Fruit fly (Drosophila melanogaster) whole organism, pupa: Measurements from ENCODE around the gene Ets65A.
A peak's percentile ranks its signal among the peaks of the same experiment; 100 is the strongest.

Experiments
- CG10348 ChIP-seq: fragments of 200-800 bp; sonication (Bioruptor generic); IDR thresholded peaks from 2 replicates; pipeline ENCODE4 v1.3.6; 2022; ENCODE audit warnings: missing biosample characterization, missing genetic modification characterization
- CG12605 ChIP-seq: fragments of 200-800 bp; sonication (Bioruptor generic); IDR thresholded peaks from 2 replicates; pipeline ENCODE4 v1.3.6; 2022; ENCODE audit warnings: missing biosample characterization, missing genetic modification characterization
- CG13204 ChIP-seq: fragments of 200-800 bp; sonication (Bioruptor generic); optimal IDR thresholded peaks from 2 replicates; lab custom pipeline; 2018; ENCODE audit warnings: missing biosample characterization, mild to moderate bottlenecking, missing genetic modification characterization, moderate library complexity
- CG14655 ChIP-seq: fragments of 200-800 bp; sonication (Bioruptor generic); optimal IDR thresholded peaks from 3 replicates; lab custom pipeline; 2017; ENCODE audit warnings: mild to moderate bottlenecking, missing biosample characterization, missing genetic modification reagents, missing genetic modification characterization
- CG15710 ChIP-seq: fragments of 200-800 bp; sonication (Bioruptor generic); optimal IDR thresholded peaks from 2 replicates; lab custom pipeline; 2018; ENCODE audit warnings: missing biosample characterization, mild to moderate bottlenecking, missing genetic modification characterization, moderate library complexity
- CG17806 ChIP-seq: fragments of 200-800 bp; sonication (Bioruptor generic); optimal IDR thresholded peaks from 2 replicates; lab custom pipeline; 2018; ENCODE audit warnings: missing biosample characterization, mild to moderate bottlenecking, missing genetic modification characterization, moderate library complexity
- CG32121 ChIP-seq: fragments of 200-800 bp; sonication (Bioruptor generic); IDR thresholded peaks from 2 replicates; pipeline ENCODE4 v1.3.6; 2022; ENCODE audit warnings: missing biosample characterization, missing genetic modification characterization
- CG34367 ChIP-seq: fragments of 200-800 bp; sonication (Bioruptor generic); optimal IDR thresholded peaks from 2 replicates; lab custom pipeline; 2018; ENCODE audit warnings: missing biosample characterization, mild to moderate bottlenecking, missing genetic modification characterization
- CG4496 ChIP-seq: fragments of 200-800 bp; sonication (Bioruptor generic); IDR thresholded peaks from 3 replicates; pipeline ENCODE4 v1.3.6; 2022; ENCODE audit warnings: missing biosample characterization, missing genetic modification characterization
- CG8159 ChIP-seq: fragments of 200-800 bp; sonication (Bioruptor generic); optimal IDR thresholded peaks from 3 replicates; lab custom pipeline; 2018; ENCODE audit warnings: missing biosample characterization, mild to moderate bottlenecking, missing genetic modification characterization, moderate library complexity
- CG8301 ChIP-seq: fragments of 200-800 bp; sonication (Bioruptor generic); optimal IDR thresholded peaks from 2 replicates; lab custom pipeline; 2018; ENCODE audit warnings: missing biosample characterization, mild to moderate bottlenecking, missing genetic modification characterization
- CG9948 ChIP-seq: fragments of 200-800 bp; sonication (Bioruptor generic); optimal IDR thresholded peaks from 2 replicates; lab custom pipeline; 2018; ENCODE audit warnings: missing biosample characterization, mild to moderate bottlenecking, missing genetic modification characterization, moderate library complexity
- D1 ChIP-seq: fragments of 200-800 bp; sonication (Bioruptor generic); optimal IDR thresholded peaks from 2 replicates; lab custom pipeline; 2018; ENCODE audit warnings: missing biosample characterization, mild to moderate bottlenecking, missing genetic modification characterization, moderate library complexity
- EcR ChIP-seq: fragments of 200-800 bp; sonication (Bioruptor generic); optimal IDR thresholded peaks from 3 replicates; lab custom pipeline; 2019; ENCODE audit warnings: missing biosample characterization, missing genetic modification characterization, mild to moderate bottlenecking, moderate library complexity, missing genetic modification reagents
- Ets98B ChIP-seq: fragments of 200-800 bp; sonication (Bioruptor generic); IDR thresholded peaks from 2 replicates; pipeline ENCODE4 v1.3.6; 2022; ENCODE audit warnings: missing biosample characterization, missing genetic modification characterization
- Pif1A ChIP-seq: fragments of 200-800 bp; sonication (Bioruptor generic); optimal IDR thresholded peaks from 3 replicates; lab custom pipeline; 2016; ENCODE audit warnings: missing biosample characterization, missing genetic modification characterization
- Pif1B ChIP-seq: fragments of 200-800 bp; sonication (Bioruptor generic); optimal IDR thresholded peaks from 3 replicates; lab custom pipeline; 2016; ENCODE audit warnings: missing biosample characterization, missing genetic modification characterization
- Snoo ChIP-seq: fragments of 200-800 bp; sonication (Bioruptor generic); optimal IDR thresholded peaks from 3 replicates; lab custom pipeline; 2017; ENCODE audit warnings: missing biosample characterization, mild to moderate bottlenecking, missing genetic modification characterization, inconsistent platforms
- fd96Ca ChIP-seq: fragments of 200-800 bp; sonication (Bioruptor generic); IDR thresholded peaks from 3 replicates; pipeline ENCODE4 v1.3.6; 2022; ENCODE audit warnings: missing biosample characterization, missing genetic modification characterization
- gl ChIP-seq: fragments of 200-800 bp; sonication (Bioruptor generic); optimal IDR thresholded peaks from 2 replicates; lab custom pipeline; 2018; ENCODE audit warnings: missing biosample characterization, mild to moderate bottlenecking, missing genetic modification characterization
- rn ChIP-seq: fragments of 200-800 bp; sonication (Bioruptor generic); IDR thresholded peaks from 2 replicates; pipeline ENCODE4 v1.3.6; 2022; ENCODE audit warnings: missing biosample characterization, missing genetic modification characterization

The Ets65A gene

DNA sequence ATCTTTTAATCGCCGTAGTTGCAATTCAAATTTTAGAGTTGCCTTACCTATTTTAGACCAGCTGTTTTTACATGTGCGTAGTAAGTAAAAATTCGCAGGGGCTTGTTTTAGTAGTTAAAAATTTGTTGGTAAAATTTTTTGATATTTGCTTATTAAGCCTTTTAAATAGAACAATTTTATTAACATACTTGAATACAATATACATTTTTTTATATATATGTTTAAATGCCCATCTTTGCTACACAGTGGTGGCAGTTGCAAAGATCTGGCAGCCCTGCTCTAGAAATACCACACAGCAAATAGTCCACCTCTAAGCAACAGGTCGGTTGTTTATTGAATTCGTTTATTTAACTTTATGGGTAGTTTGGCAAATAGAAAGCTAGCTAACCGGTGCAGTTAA is 2.7 kb upstream of the Ets65A start, which contains the start of the genes CG10467 and loj:
Gene CG10467 (minus strand): TSS at position 51 of the 400 bp plus-strand sequence.
Gene loj (plus strand): TSS at position 291 of the 400 bp plus-strand sequence.
- TF ChIP-seq fd96Ca (GFP tag; lab: Robert Waterston, UW) (peak; percentile 87), Ets98B (GFP tag; lab: Robert Waterston, UW) (peak; percentile 88), CG8159 (tag; lab: Kevin White, UChicago) (peak; percentile 91), gl (tag; lab: Kevin White, UChicago) (peak; percentile 37), CG10348 (peak; percentile 87), EcR (GFP tag; lab: Kevin White, UChicago) (no peak), D1 (tag; lab: Kevin White, UChicago) (peak; percentile 78), Snoo (tag; lab: Kevin White, UChicago) (peak; percentile 86), CG32121 (GFP tag; lab: Robert Waterston, UW) (peak; percentile 86), CG12605 (GFP tag; lab: Robert Waterston, UW) (peak; percentile 81), Pif1A (GFP tag; lab: Kevin White, UChicago) (peak; percentile 74), CG8301 (tag; lab: Kevin White, UChicago) (peak; percentile 82), CG34367 (peak; percentile 85), CG15710 (tag; lab: Kevin White, UChicago) (peak; percentile 88), CG4496 (GFP tag; lab: Robert Waterston, UW) (peak; percentile 96), CG14655 (peak; percentile 88), CG17806 (tag; lab: Kevin White, UChicago) (peak; percentile 94), Pif1B (GFP tag; lab: Kevin White, UChicago) (peak; percentile 72), CG13204 (GFP tag; lab: Kevin White, UChicago) (no peak), rn (peak; percentile 95), CG9948 (tag; lab: Kevin White, UChicago) (peak; percentile 94)
- TF ChIP-seq, all 21 proteins: peak for 19

DNA sequence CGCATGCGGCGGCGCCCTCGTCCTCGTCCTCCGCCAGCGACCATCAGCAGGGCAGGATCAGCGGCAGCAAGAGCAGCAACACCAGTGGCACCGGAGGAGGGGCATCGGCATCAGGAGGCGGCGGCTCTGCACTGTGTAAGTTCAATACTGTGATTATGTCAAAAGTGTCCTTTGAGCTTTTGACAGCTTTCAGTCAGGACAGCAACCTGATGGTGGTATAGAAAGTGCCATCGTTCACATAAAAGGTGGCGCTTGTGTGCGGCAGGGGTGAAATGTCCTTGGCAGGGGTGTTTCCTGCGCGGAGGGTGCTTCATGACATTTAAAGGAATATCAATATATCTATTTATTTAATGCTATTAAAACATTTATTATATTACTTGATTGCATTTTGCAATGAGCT is 6.2 kb downstream of the Ets65A start:
- TF ChIP-seq CG15710 (tag; lab: Kevin White, UChicago) (no peak), Ets98B (GFP tag; lab: Robert Waterston, UW) (no peak), CG34367 (no peak), CG8301 (tag; lab: Kevin White, UChicago) (no peak), D1 (tag; lab: Kevin White, UChicago) (no peak), rn (no peak), Pif1A (GFP tag; lab: Kevin White, UChicago) (no peak), CG8159 (tag; lab: Kevin White, UChicago) (no peak), Snoo (tag; lab: Kevin White, UChicago) (no peak), CG4496 (GFP tag; lab: Robert Waterston, UW) (no peak), CG17806 (tag; lab: Kevin White, UChicago) (no peak), CG9948 (tag; lab: Kevin White, UChicago) (no peak), EcR (GFP tag; lab: Kevin White, UChicago) (no peak), CG32121 (GFP tag; lab: Robert Waterston, UW) (no peak), CG12605 (GFP tag; lab: Robert Waterston, UW) (no peak), gl (tag; lab: Kevin White, UChicago) (no peak)

DNA sequence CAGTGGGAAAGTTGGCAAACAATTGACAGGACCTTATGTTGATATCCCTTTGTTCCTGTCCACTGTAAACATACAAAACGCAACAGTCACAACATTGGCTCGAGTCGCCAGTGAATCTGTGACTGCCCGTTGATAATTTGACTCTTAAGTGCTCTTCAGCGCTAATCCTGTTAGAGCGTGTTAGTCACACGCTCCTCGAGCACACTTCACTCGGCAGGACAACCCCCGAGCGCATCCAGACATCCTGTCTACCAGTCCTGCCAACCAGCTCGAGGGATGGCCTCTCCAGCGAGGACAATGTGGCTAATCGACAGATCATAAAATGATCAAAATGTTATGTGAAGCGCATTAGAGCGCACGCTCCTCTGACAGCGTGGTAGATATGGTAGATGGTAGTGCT is 7.1 kb downstream of the Ets65A start:
- TF ChIP-seq CG12605 (GFP tag; lab: Robert Waterston, UW) (no peak), gl (tag; lab: Kevin White, UChicago) (no peak), CG34367 (no peak), CG32121 (GFP tag; lab: Robert Waterston, UW) (no peak), CG8301 (tag; lab: Kevin White, UChicago) (no peak), CG9948 (tag; lab: Kevin White, UChicago) (no peak), Ets98B (GFP tag; lab: Robert Waterston, UW) (no peak), CG4496 (GFP tag; lab: Robert Waterston, UW) (no peak), Pif1A (GFP tag; lab: Kevin White, UChicago) (no peak), CG15710 (tag; lab: Kevin White, UChicago) (no peak), CG10348 (no peak), CG8159 (tag; lab: Kevin White, UChicago) (no peak), Pif1B (GFP tag; lab: Kevin White, UChicago) (no peak), Snoo (tag; lab: Kevin White, UChicago) (no peak), D1 (tag; lab: Kevin White, UChicago) (no peak), fd96Ca (GFP tag; lab: Robert Waterston, UW) (no peak), EcR (GFP tag; lab: Kevin White, UChicago) (no peak), CG14655 (no peak)
- TF ChIP-seq, all 21 proteins: peak for 0

DNA sequence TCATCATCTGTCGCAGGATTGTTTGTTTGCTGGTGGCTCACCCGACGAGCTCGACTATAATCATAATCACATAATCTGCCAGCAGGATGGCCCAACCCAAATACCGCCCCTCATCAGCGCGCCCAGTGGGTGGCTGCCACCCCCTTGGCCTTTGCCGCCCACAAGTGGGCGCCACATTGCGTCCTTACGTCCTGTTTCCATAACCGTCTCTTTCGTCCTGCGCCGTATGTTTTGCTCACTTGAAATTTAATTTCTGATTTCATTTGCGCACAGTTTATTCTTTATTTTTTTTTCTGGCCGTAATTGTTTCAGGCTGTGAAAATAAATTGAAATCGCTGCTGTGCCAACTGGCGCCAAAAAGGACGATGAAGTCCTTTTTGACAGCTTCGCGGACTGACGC is 8.0 kb downstream of the Ets65A start:
- TF ChIP-seq Pif1A (GFP tag; lab: Kevin White, UChicago) (no peak), CG34367 (no peak), CG17806 (tag; lab: Kevin White, UChicago) (no peak), fd96Ca (GFP tag; lab: Robert Waterston, UW) (no peak), CG8159 (tag; lab: Kevin White, UChicago) (no peak), D1 (tag; lab: Kevin White, UChicago) (no peak), Pif1B (GFP tag; lab: Kevin White, UChicago) (no peak), CG14655 (no peak), gl (tag; lab: Kevin White, UChicago) (no peak), CG4496 (GFP tag; lab: Robert Waterston, UW) (no peak), CG12605 (GFP tag; lab: Robert Waterston, UW) (no peak), Snoo (tag; lab: Kevin White, UChicago) (no peak), CG10348 (no peak), CG9948 (tag; lab: Kevin White, UChicago) (no peak), EcR (GFP tag; lab: Kevin White, UChicago) (no peak), CG15710 (tag; lab: Kevin White, UChicago) (no peak), rn (no peak), CG8301 (tag; lab: Kevin White, UChicago) (no peak), CG13204 (GFP tag; lab: Kevin White, UChicago) (no peak), CG32121 (GFP tag; lab: Robert Waterston, UW) (no peak)

DNA sequence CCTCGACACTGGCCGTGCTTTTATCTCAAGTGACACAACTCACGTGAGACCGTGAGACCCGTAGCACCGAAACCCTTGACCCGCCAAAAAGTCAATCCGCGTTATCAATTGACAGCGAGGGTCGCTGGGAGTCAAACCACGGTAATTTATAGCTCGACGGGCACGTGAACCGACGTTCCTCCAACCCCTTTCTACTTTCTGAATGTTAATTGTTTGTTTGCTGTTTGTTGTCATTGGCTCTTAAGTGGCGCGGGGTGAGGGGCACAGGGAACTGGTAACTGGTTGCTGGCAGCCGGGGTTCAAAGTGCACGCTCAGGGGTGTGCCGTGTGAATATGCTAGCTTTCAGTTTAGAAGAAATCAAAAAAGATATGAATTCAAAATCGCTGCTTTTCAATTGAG is 9.3 kb downstream of the Ets65A start:
- TF ChIP-seq CG9948 (tag; lab: Kevin White, UChicago) (no peak), CG32121 (GFP tag; lab: Robert Waterston, UW) (no peak), CG10348 (no peak), D1 (tag; lab: Kevin White, UChicago) (no peak), CG8301 (tag; lab: Kevin White, UChicago) (no peak), rn (no peak), CG8159 (tag; lab: Kevin White, UChicago) (no peak), gl (tag; lab: Kevin White, UChicago) (no peak), EcR (GFP tag; lab: Kevin White, UChicago) (no peak), CG15710 (tag; lab: Kevin White, UChicago) (no peak), CG34367 (no peak), Snoo (tag; lab: Kevin White, UChicago) (no peak), Pif1B (GFP tag; lab: Kevin White, UChicago) (no peak), CG14655 (no peak), fd96Ca (GFP tag; lab: Robert Waterston, UW) (no peak), CG12605 (GFP tag; lab: Robert Waterston, UW) (no peak), CG4496 (GFP tag; lab: Robert Waterston, UW) (no peak), CG17806 (tag; lab: Kevin White, UChicago) (no peak)
